Worm (Caenorhabditis elegans) whole organism, L4/young adult: Measurements from ENCODE around the gene srj-37.

ENCODE experiments used
- W03F9.2 ChIP-seq: fragments of 150-350 bp; optimal IDR thresholded peaks from 2 replicates; lab custom pipeline; 2014; ENCODE audit warnings: missing biosample characterization, missing genetic modification characterization
- him-1 ChIP-seq: sonication (generic microtip); optimal IDR thresholded peaks from 2 replicates; lab custom pipeline; 2016; ENCODE audit warnings: missing genotype, missing genetic modification reagents, missing genetic modification characterization, missing compliant biosample characterization

ce11 chrV:624922-625321, 13.5 kb upstream of the srj-37 start, which contains the start of gene srt-17:
- TF ChIP-seq him-1 (tag; lab: Kevin White, UChicago) (no peak), W03F9.2 (tag; lab: Kevin White, UChicago) (no peak)
